Worm (Caenorhabditis elegans): ENCODE data around the gene ins-13.

ins-13 gene

DNA sequence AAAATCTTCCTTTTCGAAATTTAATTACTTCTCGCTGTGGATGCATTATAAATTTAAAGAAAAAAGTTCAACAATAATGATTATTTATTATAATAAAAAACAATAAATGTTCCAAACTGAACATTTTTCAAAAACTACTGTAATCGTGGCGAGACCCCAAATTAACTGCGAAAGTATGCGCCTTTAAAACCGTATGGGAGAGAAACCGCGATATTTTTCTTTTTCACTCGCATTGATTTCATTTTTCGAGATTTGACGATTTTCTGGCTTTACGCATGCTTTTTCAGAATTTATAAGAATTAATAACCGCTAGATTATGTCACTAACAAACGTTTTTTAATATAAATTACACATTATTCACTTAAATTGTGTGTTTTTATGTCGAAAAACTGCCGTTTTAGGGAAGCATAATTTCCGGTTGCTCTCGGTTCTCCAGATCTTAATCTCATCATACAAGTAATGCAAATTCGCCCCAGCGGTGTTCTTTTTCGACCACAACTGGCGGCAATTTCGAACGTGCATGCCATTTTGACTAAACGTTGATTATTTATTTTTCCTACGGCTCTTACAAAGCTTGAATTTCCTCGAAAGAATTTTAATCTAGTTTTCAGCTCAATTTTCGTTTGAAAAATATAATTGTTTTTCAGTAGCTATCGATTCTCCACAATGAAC is 43.5 kb downstream of the ins-13 start, which contains the start of gene F12A10.8:
Gene F12A10.8 (minus strand): TSS at position 79 of the 672 bp plus-strand sequence.
- no peak for TF ChIP-seq B0310.2 (tag; optimal IDR thresholded peaks at IDR 0.05)
- no peak for TF ChIP-seq ets-7 (tag; optimal IDR thresholded peaks at IDR 0.05)
- no peak for TF ChIP-seq sea-1 (GFP tag; conservative IDR thresholded peaks at IDR 0.05)
- TF ChIP-seq tra-4 (tag; optimal IDR thresholded peaks at IDR 0.05) = no peak
- no peak for TF ChIP-seq hmbx-1 (tag; optimal IDR thresholded peaks at IDR 0.05)
- no peak for TF ChIP-seq tbx-37 (GFP tag; conservative IDR thresholded peaks at IDR 0.05)
- TF ChIP-seq F13C5.2 (tag; optimal IDR thresholded peaks at IDR 0.05) = no peak
- no peak for TF ChIP-seq ceh-13 (GFP tag; optimal IDR thresholded peaks at IDR 0.05)
- no peak for TF ChIP-seq ceh-36 (tag; optimal IDR thresholded peaks at IDR 0.05)
- no peak for TF ChIP-seq hmg-4 (GFP tag; optimal IDR thresholded peaks at IDR 0.05)
- TF ChIP-seq aly-1 (tag; optimal IDR thresholded peaks at IDR 0.05) = no peak
- no peak for TF ChIP-seq hnd-1 (tag; optimal IDR thresholded peaks at IDR 0.05)
- no peak for TF ChIP-seq tbx-11 (GFP tag; IDR thresholded peaks at IDR 0.05)
- no peak for TF ChIP-seq ama-1 (optimal IDR thresholded peaks at IDR 0.05)
- no peak for TF ChIP-seq flt-1 (GFP tag; IDR thresholded peaks at IDR 0.05)
- no peak for TF ChIP-seq pes-1 (GFP tag; IDR thresholded peaks at IDR 0.05)
- TF ChIP-seq scrt-1 (GFP tag; IDR thresholded peaks at IDR 0.05) = no peak

- no peak for TF ChIP-seq flt-1 (GFP tag; IDR thresholded peaks at IDR 0.05)
- TF ChIP-seq aly-1 (tag; optimal IDR thresholded peaks at IDR 0.05) = no peak
- TF ChIP-seq sea-1 (GFP tag; conservative IDR thresholded peaks at IDR 0.05) = no peak
- no peak for TF ChIP-seq tbx-37 (GFP tag; conservative IDR thresholded peaks at IDR 0.05)
- no peak for TF ChIP-seq ama-1 (optimal IDR thresholded peaks at IDR 0.05)
- TF ChIP-seq ceh-13 (GFP tag; optimal IDR thresholded peaks at IDR 0.05) = no peak
- no peak for TF ChIP-seq B0310.2 (tag; optimal IDR thresholded peaks at IDR 0.05)
- no peak for TF ChIP-seq tbx-11 (GFP tag; IDR thresholded peaks at IDR 0.05)
- TF ChIP-seq hmg-4 (GFP tag; optimal IDR thresholded peaks at IDR 0.05) = no peak
- TF ChIP-seq ets-7 (tag; optimal IDR thresholded peaks at IDR 0.05) = no peak
- no peak for TF ChIP-seq scrt-1 (GFP tag; IDR thresholded peaks at IDR 0.05)
- TF ChIP-seq F13C5.2 (tag; optimal IDR thresholded peaks at IDR 0.05) = no peak
- TF ChIP-seq hnd-1 (tag; optimal IDR thresholded peaks at IDR 0.05) = no peak
- TF ChIP-seq pes-1 (GFP tag; IDR thresholded peaks at IDR 0.05) = no peak
- TF ChIP-seq ceh-36 (tag; optimal IDR thresholded peaks at IDR 0.05) = no peak
- no peak for TF ChIP-seq hmbx-1 (tag; optimal IDR thresholded peaks at IDR 0.05)
- TF ChIP-seq tra-4 (tag; optimal IDR thresholded peaks at IDR 0.05) = no peak
Observed at ce11 chrII:5500470-5500869, 44.2 kb downstream of the ins-13 start, which contains the start of gene fzy-1. Gene fzy-1, plus strand, starts transcription at chrII:5500770.

DNA sequence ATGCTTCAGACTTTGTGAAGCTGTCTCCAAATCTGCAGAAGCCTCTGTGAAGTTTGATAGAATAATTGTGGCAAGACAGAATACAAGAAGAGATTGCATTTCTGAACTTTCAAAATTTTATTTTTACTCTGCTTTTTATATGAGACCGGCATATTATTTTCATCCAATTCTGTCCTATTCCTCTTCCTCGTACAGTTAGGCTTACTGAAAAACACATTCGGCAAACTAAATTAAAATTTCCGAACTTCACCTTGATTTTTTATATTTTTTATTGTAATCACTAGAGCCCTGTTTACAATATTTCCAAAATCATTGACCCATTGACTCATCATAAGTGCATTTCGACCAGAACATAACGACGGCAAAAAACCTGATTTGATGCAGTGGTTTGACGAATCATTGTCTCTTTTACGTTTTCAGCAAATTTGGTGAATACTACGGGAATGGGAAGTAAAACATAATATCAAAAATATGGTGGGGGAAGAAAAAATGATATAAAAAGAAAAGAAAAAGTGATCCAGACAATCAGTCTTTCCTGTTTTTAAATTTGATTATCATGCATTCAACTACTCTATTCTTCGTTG is 46.4 kb downstream of the ins-13 start, which contains the start of the genes suex-1 and F12A10.9:
Gene suex-1 (minus strand): TSS at position 101 of the 584 bp plus-strand sequence.
Gene F12A10.9 (plus strand): TSS at position 534 of the 584 bp plus-strand sequence.
- TF ChIP-seq tbx-37 (GFP tag; conservative IDR thresholded peaks at IDR 0.05) = no peak
- TF ChIP-seq hmbx-1 (tag; optimal IDR thresholded peaks at IDR 0.05) = no peak
- TF ChIP-seq ets-7 (tag; optimal IDR thresholded peaks at IDR 0.05) = no peak
- no peak for TF ChIP-seq F13C5.2 (tag; optimal IDR thresholded peaks at IDR 0.05)
- TF ChIP-seq flt-1 (GFP tag; IDR thresholded peaks at IDR 0.05) = no peak
- TF ChIP-seq scrt-1 (GFP tag; IDR thresholded peaks at IDR 0.05) = no peak
- no peak for TF ChIP-seq tra-4 (tag; optimal IDR thresholded peaks at IDR 0.05)
- no peak for TF ChIP-seq sea-1 (GFP tag; conservative IDR thresholded peaks at IDR 0.05)
- no peak for TF ChIP-seq ceh-36 (tag; optimal IDR thresholded peaks at IDR 0.05)
- no peak for TF ChIP-seq hmg-4 (GFP tag; optimal IDR thresholded peaks at IDR 0.05)
- TF ChIP-seq ama-1 (optimal IDR thresholded peaks at IDR 0.05) = no peak
- no peak for TF ChIP-seq tbx-11 (GFP tag; IDR thresholded peaks at IDR 0.05)
- no peak for TF ChIP-seq hnd-1 (tag; optimal IDR thresholded peaks at IDR 0.05)
- TF ChIP-seq ceh-13 (GFP tag; optimal IDR thresholded peaks at IDR 0.05) = no peak

- no peak for TF ChIP-seq B0310.2 (tag; optimal IDR thresholded peaks at IDR 0.05)
- no peak for TF ChIP-seq tbx-37 (GFP tag; conservative IDR thresholded peaks at IDR 0.05)
- no peak for TF ChIP-seq hnd-1 (tag; optimal IDR thresholded peaks at IDR 0.05)
- TF ChIP-seq sea-1 (GFP tag; conservative IDR thresholded peaks at IDR 0.05) = no peak
- TF ChIP-seq tra-4 (tag; optimal IDR thresholded peaks at IDR 0.05) = no peak
- no peak for TF ChIP-seq hmbx-1 (tag; optimal IDR thresholded peaks at IDR 0.05)
- no peak for TF ChIP-seq ets-7 (tag; optimal IDR thresholded peaks at IDR 0.05)
- TF ChIP-seq ama-1 (optimal IDR thresholded peaks at IDR 0.05) = no peak
- TF ChIP-seq aly-1 (tag; optimal IDR thresholded peaks at IDR 0.05) = no peak
- TF ChIP-seq ceh-13 (GFP tag; optimal IDR thresholded peaks at IDR 0.05) = no peak
- no peak for TF ChIP-seq tbx-11 (GFP tag; IDR thresholded peaks at IDR 0.05)
- no peak for TF ChIP-seq F13C5.2 (tag; optimal IDR thresholded peaks at IDR 0.05)
- TF ChIP-seq pes-1 (GFP tag; IDR thresholded peaks at IDR 0.05) = no peak
- no peak for TF ChIP-seq flt-1 (GFP tag; IDR thresholded peaks at IDR 0.05)
- no peak for TF ChIP-seq ceh-36 (tag; optimal IDR thresholded peaks at IDR 0.05)
- no peak for TF ChIP-seq hmg-4 (GFP tag; optimal IDR thresholded peaks at IDR 0.05)
- TF ChIP-seq scrt-1 (GFP tag; IDR thresholded peaks at IDR 0.05) = no peak
Observed at ce11 chrII:5497541-5497940, 47.1 kb downstream of the ins-13 start.

- TF ChIP-seq flt-1 (GFP tag; IDR thresholded peaks at IDR 0.05) (no peak), F13C5.2 (tag; optimal IDR thresholded peaks at IDR 0.05) (no peak), tra-4 (tag; optimal IDR thresholded peaks at IDR 0.05) (no peak), ceh-36 (tag; optimal IDR thresholded peaks at IDR 0.05) (no peak), B0310.2 (tag; optimal IDR thresholded peaks at IDR 0.05) (no peak), tbx-11 (GFP tag; IDR thresholded peaks at IDR 0.05) (no peak), ama-1 (optimal IDR thresholded peaks at IDR 0.05) (no peak), ets-7 (tag; optimal IDR thresholded peaks at IDR 0.05) (no peak), hmg-4 (GFP tag; optimal IDR thresholded peaks at IDR 0.05) (no peak), hnd-1 (tag; optimal IDR thresholded peaks at IDR 0.05) (no peak)
Observed at ce11 chrII:5496375-5496774, 48.3 kb downstream of the ins-13 start, which contains the start of gene F12A10.1. Gene F12A10.1, plus strand, starts transcription at chrII:5496540.

All from whole organism, early embryonic.